Worm (Caenorhabditis elegans) whole organism, L1 larva: ENCODE measurements around the gene F10E9.1.

Experiments used
- C04F5.9 ChIP-seq: sonication (generic microtip); optimal IDR thresholded peaks from 2 replicates; lab custom pipeline; 2016; ENCODE audit warnings: missing genetic modification characterization, missing compliant biosample characterization
- C16A3.4 ChIP-seq: fragments of 150-350 bp; optimal IDR thresholded peaks from 2 replicates; lab custom pipeline; 2014; ENCODE audit warnings: missing biosample characterization, missing genetic modification characterization
- alr-1 ChIP-seq: fragments of 200-800 bp; sonication (Bioruptor generic); optimal IDR thresholded peaks from 2 replicates; lab custom pipeline; 2018; ENCODE audit warnings: borderline replicate concordance, mild to moderate bottlenecking, missing genetic modification characterization, missing compliant biosample characterization
- blmp-1 ChIP-seq: fragments of 150-350 bp; optimal IDR thresholded peaks from 2 replicates; lab custom pipeline; 2014; ENCODE audit warnings: missing biosample characterization, missing genetic modification characterization
- ceh-63 ChIP-seq: fragments of 200-800 bp; sonication (Bioruptor generic); optimal IDR thresholded peaks from 2 replicates; lab custom pipeline; 2018; ENCODE audit warnings: mild to moderate bottlenecking, missing genetic modification characterization, missing compliant biosample characterization
- ceh-88 ChIP-seq: fragments of 200-800 bp; sonication (Bioruptor generic); IDR thresholded peaks from 2 replicates; pipeline ENCODE4 v1.3.6; 2022; ENCODE audit warnings: missing genetic modification characterization, missing compliant biosample characterization
- dpl-1 ChIP-seq, 3 experiments: fragments of 150-350 bp in 2 of 3; sonication (generic microtip) in 1 of 3; optimal IDR thresholded peaks; 2 replicates each; lab custom pipeline; 2014 to 2017; ENCODE audit warnings: missing biosample characterization in 3 of 3, missing genetic modification characterization in 3 of 3, missing genetic modification reagents in 3 of 3
- dsc-1 ChIP-seq: sonication (generic microtip); optimal IDR thresholded peaks from 2 replicates; lab custom pipeline; 2016; ENCODE audit warnings: mild to moderate bottlenecking, missing genetic modification characterization, missing compliant biosample characterization
- efl-1 ChIP-seq, 4 experiments: fragments of 150-350 bp; optimal IDR thresholded peaks in 3 of 4; peaks in 1 of 4; 1 replicate in 1 of 4; 2 replicates in 3 of 4; lab custom pipeline; 2014; ENCODE audit warnings: missing biosample characterization in 2 of 4, missing genetic modification characterization in 2 of 4, missing genetic modification reagents in 2 of 4
- egl-27 ChIP-seq, 2 experiments: fragments of 150-350 bp in 1 of 2; sonication (generic microtip); optimal IDR thresholded peaks; 3 replicates each; lab custom pipeline; 2017 to 2018; ENCODE audit warnings: missing biosample characterization in 2 of 2, missing genetic modification characterization in 2 of 2, missing genetic modification reagents in 2 of 2
- elt-2 ChIP-seq: sonication (generic microtip); optimal IDR thresholded peaks from 2 replicates; lab custom pipeline; 2016; ENCODE audit warnings: missing genetic modification characterization, mild to moderate bottlenecking, inconsistent platforms, missing compliant biosample characterization, missing genetic modification reagents
- fkh-8 ChIP-seq: sonication (generic microtip); optimal IDR thresholded peaks from 2 replicates; lab custom pipeline; 2016; ENCODE audit warnings: mild to moderate bottlenecking, missing genetic modification characterization, missing compliant biosample characterization
- fos-1 ChIP-seq: fragments of 150-350 bp; optimal IDR thresholded peaks from 2 replicates; lab custom pipeline; 2014; ENCODE audit warnings: missing biosample characterization, missing genetic modification characterization
- isw-1 ChIP-seq: fragments of 200-800 bp; sonication (Bioruptor generic); IDR thresholded peaks from 2 replicates; pipeline ENCODE4 v1.3.6; 2022; ENCODE audit warnings: missing genetic modification characterization, missing compliant biosample characterization
- lin-13 ChIP-seq: fragments of 150-350 bp; optimal IDR thresholded peaks from 2 replicates; lab custom pipeline; 2014; ENCODE audit warnings: missing biosample characterization, missing genetic modification reagents, missing genetic modification characterization
- lin-14 ChIP-seq: fragments of 200-800 bp; sonication (Bioruptor generic); optimal IDR thresholded peaks from 2 replicates; lab custom pipeline; 2018; ENCODE audit warnings: mild to moderate bottlenecking, missing genetic modification characterization, moderate library complexity, missing compliant biosample characterization
- lin-15B ChIP-seq: fragments of 150-350 bp; sonication (generic microtip); optimal IDR thresholded peaks from 3 replicates; lab custom pipeline; 2014; ENCODE audit warnings: missing biosample characterization, missing genetic modification characterization
- lin-35 ChIP-seq, 2 experiments: fragments of 150-350 bp; optimal IDR thresholded peaks; 2 replicates each; lab custom pipeline; 2014; ENCODE audit warnings: missing biosample characterization in 2 of 2, missing genetic modification characterization in 2 of 2, missing genetic modification reagents in 2 of 2
- lir-3 ChIP-seq: sonication (generic microtip); optimal IDR thresholded peaks from 2 replicates; lab custom pipeline; 2016; ENCODE audit warnings: mild to moderate bottlenecking, missing genetic modification characterization, moderate library complexity, missing compliant biosample characterization; ENCODE audit not compliant: poor library complexity
- lsy-2 ChIP-seq, 2 experiments: fragments of 150-350 bp; optimal IDR thresholded peaks; 2 replicates each; lab custom pipeline; 2014; ENCODE audit warnings: missing biosample characterization in 2 of 2, missing genetic modification characterization in 2 of 2
- nhr-11 ChIP-seq: fragments of 150-350 bp; optimal IDR thresholded peaks from 2 replicates; lab custom pipeline; 2014; ENCODE audit warnings: missing biosample characterization, missing genetic modification characterization
- nhr-12 ChIP-seq: sonication (generic microtip); optimal IDR thresholded peaks from 2 replicates; lab custom pipeline; 2017; ENCODE audit warnings: missing biosample characterization, missing genetic modification characterization
- nhr-237 ChIP-seq: fragments of 150-350 bp; optimal IDR thresholded peaks from 2 replicates; lab custom pipeline; 2014; ENCODE audit warnings: missing biosample characterization, missing genetic modification characterization
- nhr-76 ChIP-seq: sonication (generic microtip); optimal IDR thresholded peaks from 2 replicates; lab custom pipeline; 2017; ENCODE audit warnings: missing biosample characterization, missing genetic modification characterization
- nhr-85 ChIP-seq: sonication (generic microtip); peaks from one replicate; lab custom pipeline; 2016; ENCODE audit warnings: missing genetic modification characterization, inconsistent platforms, missing compliant biosample characterization
- snu-23 ChIP-seq: sonication (generic microtip); optimal IDR thresholded peaks from 2 replicates; lab custom pipeline; 2016; ENCODE audit warnings: missing genetic modification characterization, missing compliant biosample characterization
- sup-37 ChIP-seq: fragments of 200-800 bp; sonication (Bioruptor generic); optimal IDR thresholded peaks from 2 replicates; lab custom pipeline; 2018; ENCODE audit warnings: mild to moderate bottlenecking, missing genetic modification characterization, missing compliant biosample characterization
- swsn-7 ChIP-seq: sonication (generic microtip); optimal IDR thresholded peaks from 2 replicates; lab custom pipeline; 2016; ENCODE audit warnings: missing genetic modification characterization, missing compliant biosample characterization
- unc-30 ChIP-seq: sonication (generic microtip); optimal IDR thresholded peaks from 2 replicates; lab custom pipeline; 2017; ENCODE audit warnings: missing biosample characterization, missing genetic modification characterization
- unc-86 ChIP-seq: sonication (generic microtip); optimal IDR thresholded peaks from 2 replicates; lab custom pipeline; 2016; ENCODE audit warnings: missing genetic modification characterization, missing compliant biosample characterization
- unc-98 ChIP-seq: fragments of 200-800 bp; sonication (Bioruptor generic); IDR thresholded peaks from 2 replicates; pipeline ENCODE4 v1.3.6; 2022; ENCODE audit warnings: missing genetic modification characterization, missing compliant biosample characterization
- xbp-1 ChIP-seq: sonication (generic microtip); optimal IDR thresholded peaks from 2 replicates; lab custom pipeline; 2016; ENCODE audit warnings: missing genetic modification characterization, missing compliant biosample characterization
- zip-4 ChIP-seq: fragments of 200-800 bp; sonication (Bioruptor generic); optimal IDR thresholded peaks from 2 replicates; lab custom pipeline; 2018; ENCODE audit warnings: mild to moderate bottlenecking, missing genetic modification characterization, moderate library complexity, missing compliant biosample characterization
- ztf-11 ChIP-seq, 2 experiments: sonication (generic microtip); optimal IDR thresholded peaks; 2 replicates each; lab custom pipeline; 2016 to 2017; ENCODE audit warnings: missing genetic modification characterization in 2 of 2, missing biosample characterization in 1 of 2, missing compliant biosample characterization in 1 of 2
- ztf-4 ChIP-seq: fragments of 150-350 bp; optimal IDR thresholded peaks from 2 replicates; lab custom pipeline; 2014; ENCODE audit warnings: missing biosample characterization, missing genetic modification characterization

Gene F10E9.1

DNA sequence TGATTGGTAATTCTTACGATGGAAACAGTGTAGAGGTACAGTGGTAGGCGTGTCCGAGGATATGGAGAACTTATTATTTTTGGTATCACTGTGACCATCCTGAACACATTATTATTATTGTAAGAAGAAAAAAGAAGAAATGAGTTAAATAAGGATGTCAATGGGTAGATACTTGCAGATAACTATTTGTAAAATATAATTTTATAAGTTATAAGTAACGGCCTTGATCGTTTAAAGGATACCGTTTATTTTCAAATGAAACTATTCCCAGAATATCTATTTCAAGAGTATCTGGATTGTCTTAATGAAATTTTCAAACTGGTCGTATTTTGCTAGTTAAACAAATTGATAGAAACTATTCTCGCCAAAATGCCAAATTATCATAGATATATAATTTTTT is 2.8 kb upstream of the F10E9.1 start, which contains the start of gene F10E9.10:
Gene F10E9.10, minus strand, starts transcription at position 101 of the 400 bp plus-strand sequence.
- no peak for TF ChIP-seq ztf-11 (tag; optimal IDR thresholded peaks at IDR 0.05; lab: Kevin White, UChicago)
- no peak for TF ChIP-seq unc-98 (GFP tag; lab: Robert Waterston, UW)
- TF ChIP-seq ceh-88: no peak
- TF ChIP-seq lir-3 (tag; lab: Kevin White, UChicago): no peak
- no peak for TF ChIP-seq alr-1 (tag; lab: Kevin White, UChicago)
- TF ChIP-seq, all 84 proteins: peak for 0

DNA sequence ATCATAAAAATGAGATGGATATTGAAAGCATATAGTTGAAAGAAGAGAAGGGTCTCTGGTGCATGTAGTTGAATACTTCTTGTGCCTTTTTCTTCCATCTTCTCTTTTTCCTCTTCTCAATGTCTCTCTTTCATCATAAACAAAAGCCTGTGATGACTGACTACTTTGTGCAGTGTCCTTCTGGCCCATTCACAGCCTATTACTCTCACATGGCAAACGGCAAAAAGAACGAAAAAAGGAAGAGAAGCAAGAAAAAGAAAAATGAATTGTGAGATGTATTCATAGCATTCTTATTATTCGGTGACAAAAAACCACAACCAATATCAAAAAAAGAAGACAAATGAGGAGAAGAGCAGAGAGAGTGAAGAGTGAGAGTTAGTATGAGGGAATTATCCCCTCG is 1.7 kb upstream of the F10E9.1 start:
- peak; percentile 49 for TF ChIP-seq dsc-1 (tag; lab: Kevin White, UChicago)
- TF ChIP-seq fkh-8 (tag; lab: Kevin White, UChicago): peak; percentile 36
- no peak for TF ChIP-seq nhr-85 (tag; lab: Kevin White, UChicago)
- peak in 1 of 3 experiments; percentile 18 for TF ChIP-seq dpl-1 (GFP tag; optimal IDR thresholded peaks at IDR 0.05; lab: Kevin White, UChicago)
- no peak for TF ChIP-seq sup-37 (GFP tag; lab: Kevin White, UChicago)
- peak; percentile 57 for TF ChIP-seq lin-14 (GFP tag; lab: Kevin White, UChicago)
- TF ChIP-seq lsy-2 (tag; optimal IDR thresholded peaks at IDR 0.05; lab: Kevin White, UChicago): peak in 1 of 2 experiments; percentile 14
- TF ChIP-seq ztf-4 (tag; lab: Kevin White, UChicago): no peak
- TF ChIP-seq xbp-1 (tag; lab: Kevin White, UChicago): no peak
- TF ChIP-seq ceh-63 (GFP tag; lab: Kevin White, UChicago): no peak
- no peak for TF ChIP-seq C04F5.9 (tag; lab: Kevin White, UChicago)
- TF ChIP-seq, all 84 proteins: peak for 5

DNA sequence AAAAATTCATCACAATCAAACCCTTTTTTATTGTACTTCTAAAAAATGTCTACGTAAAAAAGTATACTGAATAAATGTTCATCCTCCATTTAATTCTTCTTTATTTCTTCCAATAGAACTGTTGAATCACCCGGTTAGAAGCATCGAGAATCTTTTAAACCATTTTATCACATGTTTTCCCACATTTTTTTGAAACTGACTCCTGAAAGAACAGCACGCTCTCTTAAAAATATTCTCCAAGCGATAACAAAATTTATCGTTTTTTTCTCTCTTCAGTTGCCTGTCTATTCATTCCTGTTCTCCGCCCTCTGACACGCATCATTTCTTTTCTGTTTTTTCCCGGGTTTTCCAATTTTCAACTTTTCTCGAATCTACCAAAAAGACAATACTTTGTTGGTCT is 1.4 kb downstream of the F10E9.1 start, which contains the start of gene F10E9.12:
Gene F10E9.12, plus strand, starts transcription at position 131 of the 400 bp plus-strand sequence.
- TF ChIP-seq zip-4 (GFP tag; lab: Kevin White, UChicago): no peak
- no peak for TF ChIP-seq efl-1 (optimal IDR thresholded peaks at IDR 0.05; lab: Kevin White, UChicago)
- TF ChIP-seq efl-1 (GFP tag; optimal IDR thresholded peaks at IDR 0.05 in 1 of 2; lab: Kevin White, UChicago): peak in 1 of 2 experiments; percentile 34

ce11 chrIII:8325574-8326513 is 2.9 kb downstream of the F10E9.1 start, which contains the start of gene ZC262.13:
Gene ZC262.13, plus strand, starts transcription at chrIII:8326214.
- TF ChIP-seq lin-13 (GFP tag; lab: Kevin White, UChicago) (no peak), efl-1 (optimal IDR thresholded peaks at IDR 0.05; lab: Kevin White, UChicago) (no peak), efl-1 (GFP tag; optimal IDR thresholded peaks at IDR 0.05 in 1 of 2; lab: Kevin White, UChicago) (peak in 1 of 2 experiments; percentile 70), lin-35 (GFP tag; optimal IDR thresholded peaks at IDR 0.05; lab: Kevin White, UChicago) (peak in 1 of 2 experiments; percentile 20), lin-15B (tag; lab: Kevin White, UChicago) (no peak), elt-2 (tag; lab: Kevin White, UChicago) (peak; percentile 82)

ce11 chrIII:8331211-8331610 is 8.2 kb downstream of the F10E9.1 start, which contains the start of gene iglr-2:
Gene iglr-2, minus strand, starts transcription at chrIII:8331311.
- TF ChIP-seq isw-1 (GFP tag; lab: Robert Waterston, UW): no peak
- TF ChIP-seq nhr-12 (tag; lab: Kevin White, UChicago): no peak
- TF ChIP-seq nhr-11 (tag; lab: Kevin White, UChicago): no peak
- TF ChIP-seq blmp-1 (tag; lab: Kevin White, UChicago): no peak
- TF ChIP-seq nhr-76: no peak
- TF ChIP-seq lsy-2 (tag; optimal IDR thresholded peaks at IDR 0.05; lab: Kevin White, UChicago): no peak
- TF ChIP-seq elt-2 (tag; lab: Kevin White, UChicago): no peak
- no peak for TF ChIP-seq nhr-237 (tag; lab: Kevin White, UChicago)
- no peak for TF ChIP-seq unc-30 (tag; lab: Kevin White, UChicago)
- no peak for TF ChIP-seq unc-86 (tag; lab: Kevin White, UChicago)
- TF ChIP-seq dpl-1 (GFP tag; optimal IDR thresholded peaks at IDR 0.05; lab: Kevin White, UChicago): no peak
- TF ChIP-seq snu-23 (GFP tag; lab: Kevin White, UChicago): no peak
- no peak for TF ChIP-seq C16A3.4 (tag; lab: Kevin White, UChicago)
- no peak for TF ChIP-seq egl-27 (tag; optimal IDR thresholded peaks at IDR 0.05; lab: Kevin White, UChicago)
- no peak for TF ChIP-seq fos-1 (tag; lab: Kevin White, UChicago)
- no peak for TF ChIP-seq nhr-85 (tag; lab: Kevin White, UChicago)
- TF ChIP-seq swsn-7: no peak
- TF ChIP-seq lin-15B (tag; lab: Kevin White, UChicago): no peak
